Worm (Caenorhabditis elegans) whole organism, mixed stage, embryonic: ENCODE data around the gene F35A5.5.
A peak's percentile ranks its signal among the peaks of the same experiment; 100 is the strongest.

ENCODE experiments used
- bed-3 ChIP-seq: fragments of 200-800 bp; sonication (Bioruptor generic); optimal IDR thresholded peaks from 3 replicates; lab custom pipeline; 2018; ENCODE audit warnings: mild to moderate bottlenecking, missing genetic modification characterization, moderate library complexity, missing compliant biosample characterization
- blmp-1 ChIP-seq: fragments of 150-350 bp; optimal IDR thresholded peaks from 2 replicates; lab custom pipeline; 2014; ENCODE audit warnings: missing biosample characterization, missing genetic modification characterization
- ceh-39 ChIP-seq: fragments of 150-350 bp; optimal IDR thresholded peaks from 2 replicates; lab custom pipeline; 2014; ENCODE audit warnings: missing biosample characterization, missing genetic modification characterization
- ceh-43 ChIP-seq: fragments of 200-800 bp; sonication (Bioruptor generic); optimal IDR thresholded peaks from 2 replicates; lab custom pipeline; 2018; ENCODE audit warnings: mild to moderate bottlenecking, missing genetic modification characterization, moderate library complexity, missing compliant biosample characterization
- ceh-83 ChIP-seq: fragments of 200-800 bp; sonication (Bioruptor generic); optimal IDR thresholded peaks from 2 replicates; lab custom pipeline; 2018; ENCODE audit warnings: mild to moderate bottlenecking, missing genetic modification characterization, missing compliant biosample characterization
- ces-1 ChIP-seq: fragments of 150-350 bp; optimal IDR thresholded peaks from 2 replicates; lab custom pipeline; 2014; ENCODE audit warnings: missing biosample characterization, missing genetic modification reagents, missing genetic modification characterization
- cnd-1 ChIP-seq: fragments of 200-800 bp; sonication (Bioruptor generic); optimal IDR thresholded peaks from 2 replicates; lab custom pipeline; 2018; ENCODE audit warnings: mild to moderate bottlenecking, missing genetic modification characterization, missing compliant biosample characterization
- drap-1 ChIP-seq: fragments of 200-800 bp; sonication (Bioruptor generic); optimal IDR thresholded peaks from 3 replicates; lab custom pipeline; 2018; ENCODE audit warnings: mild to moderate bottlenecking, missing genetic modification characterization, missing compliant biosample characterization
- elt-3 ChIP-seq: fragments of 150-350 bp; optimal IDR thresholded peaks from 2 replicates; lab custom pipeline; 2014; ENCODE audit warnings: missing biosample characterization, missing genetic modification characterization
- flh-1 ChIP-seq: fragments of 200-800 bp; sonication (Bioruptor generic); optimal IDR thresholded peaks from 2 replicates; lab custom pipeline; 2018; ENCODE audit warnings: mild to moderate bottlenecking, missing genetic modification characterization, moderate library complexity, missing compliant biosample characterization
- ham-2 ChIP-seq: fragments of 200-800 bp; sonication (Bioruptor generic); optimal IDR thresholded peaks from 2 replicates; lab custom pipeline; 2018; ENCODE audit warnings: mild to moderate bottlenecking, missing genetic modification characterization, missing compliant biosample characterization
- lin-13 ChIP-seq: fragments of 150-350 bp; optimal IDR thresholded peaks from 2 replicates; lab custom pipeline; 2014; ENCODE audit warnings: missing biosample characterization, missing genetic modification characterization
- lin-32 ChIP-seq: fragments of 200-800 bp; sonication (Bioruptor generic); optimal IDR thresholded peaks from 2 replicates; lab custom pipeline; 2018; ENCODE audit warnings: mild to moderate bottlenecking, missing genetic modification characterization, missing compliant biosample characterization
- lsy-2 ChIP-seq: fragments of 150-350 bp; optimal IDR thresholded peaks from 2 replicates; lab custom pipeline; 2014; ENCODE audit warnings: missing biosample characterization, missing genetic modification characterization
- mab-5 ChIP-seq: fragments of 150-350 bp; optimal IDR thresholded peaks from 2 replicates; lab custom pipeline; 2014; ENCODE audit warnings: missing biosample characterization, missing genetic modification characterization
- mep-1 ChIP-seq: fragments of 150-350 bp; optimal IDR thresholded peaks from 2 replicates; lab custom pipeline; 2017; ENCODE audit warnings: missing biosample characterization, missing genetic modification reagents, missing genetic modification characterization, inconsistent platforms
- mls-2 ChIP-seq: sonication (generic microtip); optimal IDR thresholded peaks from 2 replicates; lab custom pipeline; 2016; ENCODE audit warnings: mild to moderate bottlenecking, missing genetic modification characterization, moderate library complexity, missing compliant biosample characterization
- nhr-12 ChIP-seq: fragments of 150-350 bp; optimal IDR thresholded peaks from 2 replicates; lab custom pipeline; 2014; ENCODE audit warnings: missing biosample characterization, missing genetic modification characterization
- nhr-2 ChIP-seq: fragments of 150-350 bp; optimal IDR thresholded peaks from 2 replicates; lab custom pipeline; 2014; ENCODE audit warnings: missing biosample characterization, missing genetic modification characterization
- nhr-28 ChIP-seq: fragments of 150-350 bp; optimal IDR thresholded peaks from 2 replicates; lab custom pipeline; 2014; ENCODE audit warnings: missing biosample characterization, missing genetic modification characterization
- pha-4 ChIP-seq: fragments of 150-350 bp; optimal IDR thresholded peaks from 2 replicates; lab custom pipeline; 2018; ENCODE audit warnings: missing biosample characterization, missing genetic modification reagents, missing genetic modification characterization
- sem-2 ChIP-seq: fragments of 200-800 bp; sonication (Bioruptor generic); optimal IDR thresholded peaks from 2 replicates; lab custom pipeline; 2018; ENCODE audit warnings: mild to moderate bottlenecking, missing genetic modification characterization, missing compliant biosample characterization
- snpc-4 ChIP-seq: fragments of 150-350 bp; optimal IDR thresholded peaks from 2 replicates; lab custom pipeline; 2014; ENCODE audit warnings: missing biosample characterization, missing genetic modification characterization
- sptf-1 ChIP-seq: sonication (generic microtip); optimal IDR thresholded peaks from 2 replicates; lab custom pipeline; 2017; ENCODE audit warnings: mild to moderate bottlenecking, missing genetic modification characterization, moderate library complexity, missing compliant biosample characterization
- tbx-8 ChIP-seq: fragments of 200-800 bp; sonication (Bioruptor generic); optimal IDR thresholded peaks from 2 replicates; lab custom pipeline; 2018; ENCODE audit warnings: mild to moderate bottlenecking, missing genetic modification characterization, moderate library complexity, missing compliant biosample characterization
- unc-39 ChIP-seq: fragments of 150-350 bp; optimal IDR thresholded peaks from 2 replicates; lab custom pipeline; 2014; ENCODE audit warnings: missing biosample characterization, missing genetic modification characterization
- zip-8 ChIP-seq: fragments of 150-350 bp; optimal IDR thresholded peaks from 2 replicates; lab custom pipeline; 2014; ENCODE audit warnings: missing biosample characterization, missing genetic modification characterization

Gene F35A5.5

ce11 chrX:3823869-3824268, 28.3 kb upstream of the F35A5.5 start:
- TF ChIP-seq flh-1 (no peak), zip-8 (tag; lab: Kevin White, UChicago) (peak; percentile 60)
- TF ChIP-seq, all 35 proteins: peak for 1

- TF ChIP-seq sptf-1 (tag; lab: Kevin White, UChicago) = no peak
Observed at ce11 chrX:3822061-3822460, 26.5 kb upstream of the F35A5.5 start.

DNA sequence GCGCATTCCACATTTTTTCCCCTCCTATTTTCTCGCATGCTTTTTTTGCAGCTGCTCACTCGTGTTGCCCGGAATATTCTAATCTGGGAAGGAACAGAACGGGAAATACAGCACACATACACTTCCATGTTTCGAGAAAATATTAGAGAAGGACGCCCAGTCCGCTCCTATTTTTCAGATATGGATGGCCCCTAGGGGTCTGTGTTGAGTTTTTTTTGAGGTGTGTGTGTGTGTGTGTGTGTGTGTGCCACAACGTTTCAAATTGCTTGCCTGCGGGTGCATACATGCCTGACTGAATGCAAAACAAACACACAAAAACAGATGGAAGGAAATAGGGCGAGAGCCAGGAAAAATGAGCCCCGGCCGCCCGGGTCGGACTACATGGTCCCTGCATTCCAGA, 26.1 kb upstream of the F35A5.5 start:
- TF ChIP-seq lsy-2 (tag; lab: Kevin White, UChicago) (no peak), tbx-8 (GFP tag; lab: Kevin White, UChicago) (no peak), flh-1 (no peak), lin-32 (GFP tag; lab: Kevin White, UChicago) (no peak), zip-8 (tag; lab: Kevin White, UChicago) (no peak), mab-5 (tag; lab: Kevin White, UChicago) (no peak), bed-3 (no peak), ces-1 (GFP tag; lab: Kevin White, UChicago) (no peak), snpc-4 (tag; lab: Kevin White, UChicago) (no peak), ceh-39 (no peak), ham-2 (no peak), elt-3 (no peak), pha-4 (tag; lab: Kevin White, UChicago) (no peak), sem-2 (GFP tag; lab: Kevin White, UChicago) (no peak), lin-13 (tag; lab: Kevin White, UChicago) (no peak)

DNA sequence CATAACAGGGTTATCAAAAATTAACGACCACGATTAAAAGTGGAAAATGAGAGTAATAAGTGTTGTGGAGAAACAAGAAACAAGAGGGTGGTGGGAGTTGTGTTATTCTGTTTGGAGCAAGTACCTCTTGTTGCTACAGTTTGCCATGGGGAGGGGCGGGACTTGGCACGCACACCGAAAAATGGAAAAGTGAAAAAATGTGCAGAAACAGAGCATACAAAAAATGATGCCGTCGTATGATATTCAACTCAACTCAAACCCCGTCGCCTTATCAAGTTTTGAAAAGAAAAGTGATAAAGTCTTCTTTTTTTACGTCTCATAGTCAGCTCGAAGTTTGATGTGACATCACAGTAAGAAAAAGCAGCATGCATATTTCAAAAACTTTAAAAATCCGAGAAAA, 25.1 kb upstream of the F35A5.5 start:
- TF ChIP-seq flh-1 (no peak), snpc-4 (tag; lab: Kevin White, UChicago) (no peak), ces-1 (GFP tag; lab: Kevin White, UChicago) (no peak), mab-5 (tag; lab: Kevin White, UChicago) (no peak), bed-3 (no peak), elt-3 (no peak), nhr-2 (tag; lab: Kevin White, UChicago) (no peak), lin-32 (GFP tag; lab: Kevin White, UChicago) (no peak), zip-8 (tag; lab: Kevin White, UChicago) (no peak), sem-2 (GFP tag; lab: Kevin White, UChicago) (no peak), unc-39 (tag; lab: Kevin White, UChicago) (no peak), nhr-12 (tag; lab: Kevin White, UChicago) (no peak), ceh-83 (GFP tag; lab: Kevin White, UChicago) (no peak), tbx-8 (GFP tag; lab: Kevin White, UChicago) (no peak), mls-2 (no peak), pha-4 (tag; lab: Kevin White, UChicago) (no peak), drap-1 (GFP tag; lab: Kevin White, UChicago) (no peak)

- TF ChIP-seq elt-3 (no peak), sem-2 (GFP tag; lab: Kevin White, UChicago) (no peak), blmp-1 (tag; lab: Kevin White, UChicago) (no peak), ces-1 (GFP tag; lab: Kevin White, UChicago) (no peak), zip-8 (tag; lab: Kevin White, UChicago) (no peak), tbx-8 (GFP tag; lab: Kevin White, UChicago) (no peak), nhr-2 (tag; lab: Kevin White, UChicago) (no peak), ceh-43 (GFP tag; lab: Kevin White, UChicago) (no peak), drap-1 (GFP tag; lab: Kevin White, UChicago) (no peak), mep-1 (tag; lab: Kevin White, UChicago) (no peak), ceh-39 (no peak), lin-32 (GFP tag; lab: Kevin White, UChicago) (no peak), mab-5 (tag; lab: Kevin White, UChicago) (no peak), nhr-28 (tag; lab: Kevin White, UChicago) (no peak), mls-2 (no peak), ham-2 (no peak), cnd-1 (tag; lab: Kevin White, UChicago) (no peak), snpc-4 (tag; lab: Kevin White, UChicago) (no peak), lsy-2 (tag; lab: Kevin White, UChicago) (no peak)
Observed at ce11 chrX:3819697-3820096, 24.2 kb upstream of the F35A5.5 start.

ce11 chrX:3818856-3819524, 23.4 kb upstream of the F35A5.5 start:
- no peak for TF ChIP-seq cnd-1 (tag; lab: Kevin White, UChicago)
